Worm (Caenorhabditis elegans) whole organism, L4 larva: ENCODE data around the gene F18C5.9.

Experiments
- ZK337.2 ChIP-seq: fragments of 200-800 bp; sonication (Bioruptor generic); IDR thresholded peaks from 2 replicates; pipeline ENCODE4 v1.3.6; 2022; ENCODE audit warnings: missing genetic modification reagents, missing genetic modification characterization, missing compliant biosample characterization
- jun-1 ChIP-seq: fragments of 150-350 bp; optimal IDR thresholded peaks from 2 replicates; lab custom pipeline; 2014; ENCODE audit warnings: missing biosample characterization, missing genetic modification reagents, missing genetic modification characterization
- lsy-2 ChIP-seq, 2 experiments: fragments of 150-350 bp in 1 of 2; sonication (generic microtip) in 1 of 2; optimal IDR thresholded peaks; 2 replicates each; lab custom pipeline; 2014 to 2017; ENCODE audit warnings: missing biosample characterization in 2 of 2, missing genetic modification characterization in 2 of 2
- snpc-4 ChIP-seq: fragments of 150-350 bp; optimal IDR thresholded peaks from 2 replicates; lab custom pipeline; 2014; ENCODE audit warnings: missing biosample characterization, missing genetic modification characterization

DNA sequence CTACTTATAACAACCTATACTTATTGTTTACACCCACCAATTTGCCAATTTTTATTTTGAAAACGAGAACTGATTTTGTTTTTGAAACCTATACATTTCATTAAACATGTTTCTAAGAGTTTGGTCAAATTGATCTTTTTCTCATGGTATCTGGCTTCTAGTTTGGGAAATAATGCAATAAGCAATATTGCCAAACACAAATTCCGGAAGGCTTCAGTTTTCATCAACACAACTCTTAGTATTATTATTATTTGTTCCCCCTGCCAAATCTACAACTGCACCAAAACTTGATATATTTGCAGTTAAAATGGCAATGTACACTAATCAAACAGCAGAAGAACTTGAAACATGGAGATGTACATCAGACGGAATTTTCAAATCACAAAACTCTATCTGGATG, 1.8 kb downstream of the F18C5.9 start, which contains the start of gene sra-27:
- no peak for TF ChIP-seq jun-1 (tag; lab: Kevin White, UChicago)
- no peak for TF ChIP-seq snpc-4 (tag; lab: Kevin White, UChicago)
- no peak for TF ChIP-seq ZK337.2 (GFP tag; lab: Robert Waterston, UW)
- no peak for TF ChIP-seq lsy-2 (tag; optimal IDR thresholded peaks at IDR 0.05; lab: Kevin White, UChicago)
